Worm (Caenorhabditis elegans) whole organism, late embryonic: ENCODE data around the gene C25E10.12.

Experiments used
- F13H6.1 ChIP-seq: sonication (generic microtip); optimal IDR thresholded peaks from 2 replicates; lab custom pipeline; 2016; ENCODE audit warnings: missing genetic modification characterization, missing compliant biosample characterization
- Y22D7AL.16 ChIP-seq: sonication (generic microtip); optimal IDR thresholded peaks from 2 replicates; lab custom pipeline; 2016; ENCODE audit warnings: missing genetic modification characterization, missing compliant biosample characterization
- ceh-19 ChIP-seq: fragments of 200-800 bp; sonication (Bioruptor generic); optimal IDR thresholded peaks from 2 replicates; lab custom pipeline; 2018; ENCODE audit warnings: mild to moderate bottlenecking, missing genetic modification characterization, missing compliant biosample characterization
- ceh-6 ChIP-seq: fragments of 200-800 bp; sonication (Bioruptor generic); optimal IDR thresholded peaks from 2 replicates; lab custom pipeline; 2018; ENCODE audit warnings: mild to moderate bottlenecking, missing genetic modification characterization, missing compliant biosample characterization
- dmd-4 ChIP-seq: sonication (generic microtip); optimal IDR thresholded peaks from 2 replicates; lab custom pipeline; 2016; ENCODE audit warnings: borderline replicate concordance, missing genetic modification characterization, missing compliant biosample characterization
- tbx-2 ChIP-seq: sonication (generic microtip); optimal IDR thresholded peaks from 2 replicates; lab custom pipeline; 2016; ENCODE audit warnings: missing genetic modification characterization, missing compliant biosample characterization
- unc-42 ChIP-seq: sonication (generic microtip); optimal IDR thresholded peaks from 2 replicates; lab custom pipeline; 2016; ENCODE audit warnings: missing genotype, missing genetic modification characterization, missing compliant biosample characterization

- TF ChIP-seq ceh-19 (GFP tag; lab: Kevin White, UChicago) = no peak
- no peak for TF ChIP-seq Y22D7AL.16 (tag; lab: Kevin White, UChicago)
- no peak for TF ChIP-seq dmd-4 (tag; lab: Kevin White, UChicago)
- TF ChIP-seq unc-42 = no peak
- no peak for TF ChIP-seq ceh-6 (GFP tag; lab: Kevin White, UChicago)
- TF ChIP-seq F13H6.1 (tag; lab: Kevin White, UChicago) = no peak
- no peak for TF ChIP-seq tbx-2
Measured at ce11 chrV:9054771-9055170, 7.5 kb downstream of the C25E10.12 start, which contains the start of gene swm-1.
